Worm (Caenorhabditis elegans): ENCODE data around the gene mrps-17.

The mrps-17 gene

ce11 chrIII:6462610-6463009 lies 31.0 kb upstream of the mrps-17 start, which contains the start of gene T26A5.8 (continued):
- no peak for TF ChIP-seq F39B2.1 (GFP tag; IDR thresholded peaks at IDR 0.05)
- no peak for TF ChIP-seq akir-1 (GFP tag; optimal IDR thresholded peaks at IDR 0.05)
- 0 out of 2 replicates have a peak, but pooled peaks have one; percentile 22 for TF ChIP-seq nhr-120 (GFP tag; IDR thresholded peaks at IDR 0.05)
- no peak for TF ChIP-seq ccch-3 (GFP tag; optimal IDR thresholded peaks at IDR 0.05)
- no peak for TF ChIP-seq madf-8 (GFP tag; conservative IDR thresholded peaks at IDR 0.05)
- peak; percentile 88 for TF ChIP-seq ekl-4 (GFP tag; IDR thresholded peaks at IDR 0.05)
- peak; percentile 23 for TF ChIP-seq tbp1 (GFP tag; optimal IDR thresholded peaks at IDR 0.05)
- no peak for TF ChIP-seq K12H6.12 (tag; optimal IDR thresholded peaks at IDR 0.05)
- no peak for TF ChIP-seq F57A8.1 (GFP tag; optimal IDR thresholded peaks at IDR 0.05)
- TF ChIP-seq nfyb-1 (GFP tag; IDR thresholded peaks at IDR 0.05) = peak; percentile 56
- TF ChIP-seq egrh-3 (GFP tag; IDR thresholded peaks at IDR 0.05) = no peak
- no peak for TF ChIP-seq nfya-1 (tag; optimal IDR thresholded peaks at IDR 0.05; ENCODE audit: borderline replicate concordance, insufficient read depth)
- TF ChIP-seq unc-130 (GFP tag; optimal IDR thresholded peaks at IDR 0.05) = peak; percentile 22
- TF ChIP-seq die-1 (tag; optimal IDR thresholded peaks at IDR 0.05) = peak; percentile 51
- peak; percentile 24 for TF ChIP-seq lsl-1 (GFP tag; optimal IDR thresholded peaks at IDR 0.05)
- TF ChIP-seq B0336.3 (GFP tag; IDR thresholded peaks at IDR 0.05) = peak; percentile 81
- TF ChIP-seq ztf-6 (GFP tag; IDR thresholded peaks at IDR 0.05) = no peak
- no peak for TF ChIP-seq dox-1 (GFP tag; IDR thresholded peaks at IDR 0.05)
- TF ChIP-seq nfya-2 (GFP tag; IDR thresholded peaks at IDR 0.05) = no peak
- TF ChIP-seq lin-26 (GFP tag; IDR thresholded peaks at IDR 0.05) = 0 out of 2 replicates have a peak, but pooled peaks have one; percentile 56
- TF ChIP-seq hmg-20 (GFP tag; IDR thresholded peaks at IDR 0.05) = no peak
- TF ChIP-seq F23B12.7 (tag; optimal IDR thresholded peaks at IDR 0.05; ENCODE audit: insufficient read depth) = no peak
- TF ChIP-seq let-607 (tag; optimal IDR thresholded peaks at IDR 0.05) = peak in 1 of 2 experiments; percentile 24
- TF ChIP-seq ZK185.1 (tag; optimal IDR thresholded peaks at IDR 0.05; ENCODE audit: poor library complexity, severe bottlenecking) = peak; percentile 1
- 0 out of 2 replicates have a peak, but pooled peaks have one; percentile 12 for TF ChIP-seq Y95B8A.8 (GFP tag; IDR thresholded peaks at IDR 0.05)
- no peak for TF ChIP-seq attf-3 (GFP tag; conservative IDR thresholded peaks at IDR 0.05)
- TF ChIP-seq ztf-18 (tag; optimal IDR thresholded peaks at IDR 0.05) = no peak
- TF ChIP-seq chd-7 (tag; optimal IDR thresholded peaks at IDR 0.05) = peak; percentile 5
- TF ChIP-seq snpc-3.4 (tag; optimal IDR thresholded peaks at IDR 0.05) = peak; percentile 73
- TF ChIP-seq snpc-4 (GFP tag; optimal IDR thresholded peaks at IDR 0.05) = no peak
- peak in 2 of 4 experiments; percentile 10 to 19 for TF ChIP-seq snpc-4 (tag; optimal IDR thresholded peaks at IDR 0.05)
- no peak for TF ChIP-seq pha-4 (tag; optimal IDR thresholded peaks at IDR 0.05)
- peak; percentile 73 for TF ChIP-seq F52B5.7 (tag; optimal IDR thresholded peaks at IDR 0.05)
- TF ChIP-seq Y56A3A.18 (GFP tag; IDR thresholded peaks at IDR 0.05) = peak; percentile 36; the same call in 1 of the 2 replicates
- TF ChIP-seq snpc-1.3 (tag; optimal IDR thresholded peaks at IDR 0.05; ENCODE audit: insufficient read depth) = peak; percentile 41
- TF ChIP-seq hsf-1 (GFP tag; IDR thresholded peaks at IDR 0.05) = peak; percentile 73
- peak; percentile 10 for TF ChIP-seq ama-1 (optimal IDR thresholded peaks at IDR 0.05)
- peak in 1 of 2 experiments; percentile 33 for TF ChIP-seq ama-1 (GFP tag; optimal IDR thresholded peaks at IDR 0.05)
- TF ChIP-seq atf-7 (tag; optimal IDR thresholded peaks at IDR 0.05) = peak; percentile 33
- peak; percentile 50 for TF ChIP-seq ztf-3 (GFP tag; optimal IDR thresholded peaks at IDR 0.05)
- TF ChIP-seq ceh-40 (GFP tag; IDR thresholded peaks at IDR 0.05) = no peak
- no peak for TF ChIP-seq nhr-179 (tag; optimal IDR thresholded peaks at IDR 0.05)
- TF ChIP-seq repo-1 (tag; optimal IDR thresholded peaks at IDR 0.05) = peak; percentile 44

All from whole organism, young adult.